Worm (Caenorhabditis elegans): ENCODE results near the gene Y71H2AM.11.

Y71H2AM.11 gene

DNA sequence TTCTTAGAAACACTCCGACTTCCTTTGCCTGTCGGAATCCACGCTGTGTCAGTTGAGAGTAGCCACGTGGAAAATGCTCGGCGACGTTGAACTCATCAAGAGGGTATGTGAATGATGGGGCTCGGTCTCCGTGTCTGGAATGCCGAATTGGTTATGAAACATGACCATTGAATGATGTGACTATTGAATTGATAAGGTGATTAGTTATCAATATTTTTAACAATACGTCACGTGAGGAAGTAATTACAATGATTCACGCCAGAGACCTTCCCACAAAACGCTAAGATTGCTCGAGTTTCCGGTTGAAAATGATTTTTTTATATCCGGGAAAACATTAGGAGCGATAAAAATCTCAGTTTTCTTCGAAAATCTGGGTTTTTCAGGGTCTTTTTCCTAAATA, 34.4 kb upstream of the Y71H2AM.11 start:
- 0 out of 2 replicates have a peak, but pooled peaks have one; percentile 30 for TF ChIP-seq cebp-1 (GFP tag; IDR thresholded peaks at IDR 0.05)
- TF ChIP-seq cebp-1 (tag; optimal IDR thresholded peaks at IDR 0.05), result peak; percentile 48
- TF ChIP-seq nhr-80 (tag; optimal IDR thresholded peaks at IDR 0.05), result peak; percentile 52
- no peak for TF ChIP-seq ztf-25 (GFP tag; IDR thresholded peaks at IDR 0.05)
- TF ChIP-seq Y79H2A.3 (GFP tag; conservative IDR thresholded peaks at IDR 0.05), result no peak
- TF ChIP-seq unc-62 (GFP tag; optimal IDR thresholded peaks at IDR 0.05), result no peak
- no peak for TF ChIP-seq snpc-1.3 (tag; optimal IDR thresholded peaks at IDR 0.05; ENCODE audit: insufficient read depth)

DNA sequence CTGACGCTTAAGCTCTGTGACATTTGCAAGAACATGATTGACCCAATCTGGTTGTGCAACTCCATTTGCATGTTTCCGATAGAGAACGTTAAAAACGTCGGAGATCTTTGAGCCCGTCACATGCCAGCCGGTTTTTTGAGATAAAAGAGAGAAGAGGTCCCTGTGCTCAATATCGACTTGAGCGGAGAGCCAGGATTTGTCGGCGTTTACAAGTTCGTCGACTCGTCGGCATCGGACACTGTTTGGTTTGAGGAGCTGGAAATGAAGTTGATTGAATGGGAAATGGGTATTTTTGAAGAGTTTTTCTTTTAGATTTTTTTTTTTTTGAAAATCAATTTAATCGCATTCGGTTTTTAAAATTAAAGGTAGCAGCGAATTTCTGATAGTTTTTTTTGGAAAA, 33.2 kb upstream of the Y71H2AM.11 start:
- TF ChIP-seq Y53G8AR.9 (GFP tag; conservative IDR thresholded peaks at IDR 0.05) (no peak), ZK185.1 (tag; optimal IDR thresholded peaks at IDR 0.05; ENCODE audit: poor library complexity, severe bottlenecking) (no peak), F55B11.4 (tag; optimal IDR thresholded peaks at IDR 0.05; ENCODE audit: borderline replicate concordance, insufficient read depth) (no peak), F57A8.1 (GFP tag; optimal IDR thresholded peaks at IDR 0.05) (no peak), rcor-1 (GFP tag; IDR thresholded peaks at IDR 0.05) (no peak), lin-26 (GFP tag; IDR thresholded peaks at IDR 0.05) (0 out of 2 replicates have a peak, but pooled peaks have one; percentile 29)

DNA sequence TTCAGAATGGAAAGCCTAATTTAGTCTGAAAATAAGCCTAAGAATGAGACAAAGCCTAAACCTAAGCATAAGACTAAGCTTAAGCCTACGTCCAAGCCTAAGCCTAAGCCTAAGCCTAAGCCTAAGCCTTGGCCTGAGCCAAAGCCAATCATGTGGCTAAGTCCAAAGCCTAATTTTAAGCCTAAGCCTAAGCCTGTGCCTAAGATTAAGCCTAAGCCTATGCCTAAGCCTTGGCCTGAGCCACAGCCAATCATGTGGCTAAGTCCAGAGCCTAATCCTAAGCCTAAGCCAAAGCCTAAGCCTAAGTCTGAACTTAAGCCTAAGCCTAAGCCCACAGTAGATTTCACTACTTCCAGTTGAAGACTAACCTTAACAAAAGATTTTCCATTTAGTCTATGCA, 32.6 kb upstream of the Y71H2AM.11 start:
- TF ChIP-seq egl-44 (GFP tag; IDR thresholded peaks at IDR 0.05), result no peak
- TF ChIP-seq F55B11.4 (tag; optimal IDR thresholded peaks at IDR 0.05; ENCODE audit: borderline replicate concordance, insufficient read depth), result no peak
- TF ChIP-seq athp-1 (tag; optimal IDR thresholded peaks at IDR 0.05), result no peak
- no peak for TF ChIP-seq gei-17 (GFP tag; optimal IDR thresholded peaks at IDR 0.05)
- no peak for TF ChIP-seq sptf-2 (GFP tag; optimal IDR thresholded peaks at IDR 0.05)

DNA sequence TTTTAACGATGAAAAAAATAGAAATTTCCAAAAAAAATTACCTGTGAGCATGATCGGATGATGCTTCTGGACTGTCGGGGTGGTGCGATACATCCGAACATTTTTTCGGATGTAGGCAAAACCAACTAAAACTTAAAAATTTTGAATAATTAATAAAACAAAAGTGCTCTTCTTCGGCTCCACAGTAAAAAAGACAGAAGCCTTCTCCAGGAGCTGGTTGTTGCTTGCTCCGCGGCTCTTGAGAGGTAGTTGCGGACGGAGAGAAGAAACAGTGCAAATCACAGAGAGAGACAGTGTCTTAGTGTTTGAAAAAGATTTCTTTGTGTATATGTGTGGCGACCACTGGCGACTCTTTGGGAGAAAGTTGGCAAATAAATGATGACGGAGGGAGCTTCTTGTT, 31.4 kb upstream of the Y71H2AM.11 start, which contains the start of gene gldi-9:
gldi-9 (minus strand) TSS at position 101 of the 400 bp plus-strand sequence.
- no peak for TF ChIP-seq egrh-3 (GFP tag; IDR thresholded peaks at IDR 0.05)
- no peak for TF ChIP-seq pbrm-1 (GFP tag; IDR thresholded peaks at IDR 0.05)
- TF ChIP-seq zim-3 (tag; optimal IDR thresholded peaks at IDR 0.05), result no peak
- TF ChIP-seq hrde-1 (tag; optimal IDR thresholded peaks at IDR 0.05; ENCODE audit: borderline replicate concordance), result no peak
- no peak for TF ChIP-seq Y95B8A.8 (GFP tag; IDR thresholded peaks at IDR 0.05)
- TF ChIP-seq ama-1 (optimal IDR thresholded peaks at IDR 0.05), result no peak
- TF ChIP-seq ama-1 (GFP tag; optimal IDR thresholded peaks at IDR 0.05), result no peak
- no peak for TF ChIP-seq B0019.2 (GFP tag; conservative IDR thresholded peaks at IDR 0.05)
- no peak for TF ChIP-seq snpc-1.3 (tag; optimal IDR thresholded peaks at IDR 0.05; ENCODE audit: insufficient read depth)
- no peak for TF ChIP-seq T26A5.8 (tag; optimal IDR thresholded peaks at IDR 0.05)
- TF ChIP-seq B0035.1 (tag; optimal IDR thresholded peaks at IDR 0.05), result no peak
- TF ChIP-seq Y53G8AR.9 (GFP tag; conservative IDR thresholded peaks at IDR 0.05), result no peak
- TF ChIP-seq F49E8.2 (tag; optimal IDR thresholded peaks at IDR 0.05; ENCODE audit: insufficient read depth), result no peak

DNA sequence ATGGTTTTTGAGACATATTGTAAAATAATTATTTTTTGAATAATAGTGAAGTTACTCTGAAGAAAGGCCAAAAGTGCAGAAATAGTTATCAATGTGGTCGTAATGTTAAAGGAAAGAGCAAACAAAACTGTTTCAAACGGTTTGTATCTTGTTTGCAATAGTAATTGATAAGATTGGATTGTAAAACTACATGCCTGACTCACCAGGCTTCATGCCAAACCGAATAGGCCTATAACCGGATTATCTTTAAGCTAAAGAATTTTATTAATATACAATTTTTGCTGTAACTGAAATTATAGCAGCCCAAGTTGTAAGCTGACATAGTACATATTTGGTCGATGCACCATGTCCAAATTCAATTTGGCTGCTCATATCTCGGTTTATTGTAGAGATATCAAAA, 21.7 kb upstream of the Y71H2AM.11 start, which contains the start of gene Y71H2AM.14:
Y71H2AM.14 (minus strand) TSS at position 101 of the 400 bp plus-strand sequence.
- TF ChIP-seq nhr-179 (tag; optimal IDR thresholded peaks at IDR 0.05) (no peak), dpl-1 (GFP tag; optimal IDR thresholded peaks at IDR 0.05) (no peak), ets-4 (GFP tag; optimal IDR thresholded peaks at IDR 0.05) (no peak), Y95B8A.8 (GFP tag; IDR thresholded peaks at IDR 0.05) (no peak), F37B4.10 (GFP tag; IDR thresholded peaks at IDR 0.05) (no peak), snpc-4 (GFP tag; optimal IDR thresholded peaks at IDR 0.05) (no peak), snpc-4 (tag; optimal IDR thresholded peaks at IDR 0.05) (no peak), F22D6.2 (tag; optimal IDR thresholded peaks at IDR 0.05) (no peak), nfya-2 (GFP tag; IDR thresholded peaks at IDR 0.05) (no peak), unc-62 (GFP tag; optimal IDR thresholded peaks at IDR 0.05) (no peak), sdz-38 (tag; optimal IDR thresholded peaks at IDR 0.05) (no peak), hmg-20 (GFP tag; IDR thresholded peaks at IDR 0.05) (no peak), ceh-91 (GFP tag; IDR thresholded peaks at IDR 0.05) (no peak), ztf-25 (GFP tag; IDR thresholded peaks at IDR 0.05) (no peak), ceh-100 (GFP tag; IDR thresholded peaks at IDR 0.05) (no peak), dpff-1 (tag; optimal IDR thresholded peaks at IDR 0.05) (no peak), die-1 (tag; optimal IDR thresholded peaks at IDR 0.05) (no peak), nhr-120 (GFP tag; IDR thresholded peaks at IDR 0.05) (no peak), mxl-1 (tag; optimal IDR thresholded peaks at IDR 0.05) (no peak), rcor-1 (GFP tag; IDR thresholded peaks at IDR 0.05) (no peak)

All from whole organism, young adult.